Worm (Caenorhabditis elegans): ENCODE measurements around the gene K08F9.3.

Gene K08F9.3

DNA sequence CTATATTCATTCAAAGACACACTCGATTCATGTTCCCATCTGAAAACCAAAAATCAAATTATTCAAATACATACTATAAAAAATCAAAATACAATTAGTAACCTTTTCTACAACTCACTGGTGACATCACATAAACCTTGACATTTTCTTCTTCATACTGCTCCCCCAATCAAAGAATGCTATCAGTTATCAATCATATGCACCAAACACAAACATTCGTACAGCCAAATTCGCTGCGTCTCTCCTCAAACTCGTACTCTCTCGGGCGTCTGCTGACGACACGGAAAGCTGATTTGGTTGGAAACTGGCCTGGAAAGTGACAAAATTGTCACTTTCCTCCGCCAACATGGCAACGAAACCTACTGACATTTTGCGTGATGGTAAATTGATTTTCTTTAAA is 52.0 kb downstream of the K08F9.3 start, which contains the start of gene plc-2:
Gene plc-2, plus strand, starts transcription at position 196 of the 400 bp plus-strand sequence.
- TF ChIP-seq med-1 (GFP tag; optimal IDR thresholded peaks at IDR 0.05; ENCODE audit: insufficient read depth) (no peak), ztf-29 (GFP tag; IDR thresholded peaks at IDR 0.05) (no peak), klf-2 (GFP tag; conservative IDR thresholded peaks at IDR 0.05) (no peak), tab-1 (GFP tag; IDR thresholded peaks at IDR 0.05) (no peak), flt-1 (GFP tag; IDR thresholded peaks at IDR 0.05) (no peak), ref-1 (GFP tag; conservative IDR thresholded peaks at IDR 0.05) (no peak), T22C8.4 (GFP tag; IDR thresholded peaks at IDR 0.05) (no peak)
